Fruit fly (Drosophila melanogaster) whole organism, prepupa: ENCODE results near the gene CG34248.
A peak's percentile ranks its signal among the peaks of the same experiment; 100 is the strongest.

Source experiments
- Blimp-1 ChIP-seq: fragments of 200-800 bp; sonication (Bioruptor generic); optimal IDR thresholded peaks from 3 replicates; lab custom pipeline; 2017; ENCODE audit warnings: missing biosample characterization, missing genetic modification characterization, mild to moderate bottlenecking, moderate library complexity, missing genetic modification reagents
- CG10631 ChIP-seq: fragments of 200-800 bp; sonication (Bioruptor generic); optimal IDR thresholded peaks from 2 replicates; lab custom pipeline; 2016; ENCODE audit warnings: missing biosample characterization, missing genetic modification characterization
- CG10669 ChIP-seq: fragments of 200-800 bp; sonication (Bioruptor generic); optimal IDR thresholded peaks from 3 replicates; lab custom pipeline; 2018; ENCODE audit warnings: missing biosample characterization, mild to moderate bottlenecking, missing genetic modification characterization, moderate library complexity
- CG11294 ChIP-seq: fragments of 200-800 bp; sonication (Bioruptor generic); IDR thresholded peaks from 2 replicates; pipeline ENCODE4 v1.3.6; 2022; ENCODE audit warnings: missing biosample characterization, missing genetic modification characterization
- CG11762 ChIP-seq: fragments of 200-800 bp; sonication (Bioruptor generic); optimal IDR thresholded peaks from 3 replicates; lab custom pipeline; 2016; ENCODE audit warnings: missing biosample characterization, missing genetic modification characterization; ENCODE audit not compliant: insufficient read depth
- CG16779 ChIP-seq: fragments of 200-800 bp; sonication (Bioruptor generic); optimal IDR thresholded peaks from 3 replicates; lab custom pipeline; 2017; ENCODE audit warnings: missing biosample characterization, mild to moderate bottlenecking, missing genetic modification characterization
- CG3032 ChIP-seq: fragments of 200-800 bp; optimal IDR thresholded peaks from 2 replicates; lab custom pipeline; 2019; ENCODE audit warnings: missing biosample characterization, mild to moderate bottlenecking, missing genetic modification characterization, moderate library complexity
- CG32006 ChIP-seq: fragments of 200-800 bp; sonication (Bioruptor generic); optimal IDR thresholded peaks from 3 replicates; lab custom pipeline; 2017; ENCODE audit warnings: missing biosample characterization, mild to moderate bottlenecking, missing genetic modification characterization
- CG4318 ChIP-seq: fragments of 200-800 bp; sonication (Bioruptor generic); optimal IDR thresholded peaks from 3 replicates; lab custom pipeline; 2017; ENCODE audit warnings: missing biosample characterization, mild to moderate bottlenecking, missing genetic modification characterization
- CG6163 ChIP-seq: fragments of 200-800 bp; sonication (Bioruptor generic); IDR thresholded peaks from 3 replicates; pipeline ENCODE4 v1.3.6; 2022; ENCODE audit warnings: missing biosample characterization, missing genetic modification characterization
- CG6276 ChIP-seq: fragments of 200-800 bp; sonication (Bioruptor generic); optimal IDR thresholded peaks from 2 replicates; lab custom pipeline; 2017; ENCODE audit warnings: missing biosample characterization, mild to moderate bottlenecking, missing genetic modification characterization
- CG6808 ChIP-seq: fragments of 200-800 bp; sonication (Bioruptor generic); optimal IDR thresholded peaks from 3 replicates; lab custom pipeline; 2017; ENCODE audit warnings: missing biosample characterization, missing genetic modification characterization, mild to moderate bottlenecking, moderate library complexity, missing genetic modification reagents
- CG6854 ChIP-seq: fragments of 200-800 bp; sonication (Bioruptor generic); optimal IDR thresholded peaks from 2 replicates; lab custom pipeline; 2017; ENCODE audit warnings: missing biosample characterization, mild to moderate bottlenecking, missing genetic modification characterization
- CG7368 ChIP-seq: fragments of 200-800 bp; sonication (Bioruptor generic); optimal IDR thresholded peaks from 3 replicates; lab custom pipeline; 2016; ENCODE audit warnings: missing biosample characterization, missing genetic modification characterization
- CG8119 ChIP-seq: fragments of 200-800 bp; sonication (Bioruptor generic); IDR thresholded peaks from 3 replicates; pipeline ENCODE4 v1.3.6; 2022; ENCODE audit warnings: missing biosample characterization, missing genetic modification characterization
- CG8632 ChIP-seq: fragments of 200-800 bp; sonication (Bioruptor generic); optimal IDR thresholded peaks from 3 replicates; lab custom pipeline; 2016; ENCODE audit warnings: missing biosample characterization, missing genetic modification characterization
- Eip78C ChIP-seq: fragments of 200-800 bp; sonication (Bioruptor generic); peaks from one replicate; lab custom pipeline; 2016; ENCODE audit warnings: missing biosample characterization, missing genetic modification characterization
- Ets96B ChIP-seq: fragments of 200-800 bp; optimal IDR thresholded peaks from 2 replicates; lab custom pipeline; 2019; ENCODE audit warnings: missing biosample characterization, mild to moderate bottlenecking, missing genetic modification characterization, moderate library complexity
- Hr4 ChIP-seq: fragments of 200-800 bp; sonication (Bioruptor generic); optimal IDR thresholded peaks from 3 replicates; lab custom pipeline; 2016; ENCODE audit warnings: missing biosample characterization, missing genetic modification characterization
- Lpt ChIP-seq: fragments of 200-800 bp; sonication (Bioruptor generic); optimal IDR thresholded peaks from 3 replicates; lab custom pipeline; 2016; ENCODE audit warnings: missing biosample characterization, missing genetic modification characterization
- OdsH ChIP-seq: fragments of 200-800 bp; sonication (Bioruptor generic); optimal IDR thresholded peaks from 3 replicates; lab custom pipeline; 2016; ENCODE audit warnings: missing biosample characterization, missing genetic modification characterization
- Smox ChIP-seq: fragments of 200-800 bp; sonication (Bioruptor generic); optimal IDR thresholded peaks from 3 replicates; lab custom pipeline; 2016; ENCODE audit warnings: missing biosample characterization, missing genetic modification characterization
- Sox14 ChIP-seq: fragments of 200-800 bp; sonication (Bioruptor generic); optimal IDR thresholded peaks from 3 replicates; lab custom pipeline; 2016; ENCODE audit warnings: missing biosample characterization, missing genetic modification characterization
- Sox15 ChIP-seq: fragments of 200-800 bp; sonication (Bioruptor generic); optimal IDR thresholded peaks from 3 replicates; lab custom pipeline; 2016; ENCODE audit warnings: missing biosample characterization, missing genetic modification characterization
- acj6 ChIP-seq: fragments of 200-800 bp; sonication (Bioruptor generic); optimal IDR thresholded peaks from 3 replicates; lab custom pipeline; 2016; ENCODE audit warnings: missing biosample characterization, missing genetic modification characterization
- dac ChIP-seq: fragments of 200-800 bp; sonication (Bioruptor generic); optimal IDR thresholded peaks from 2 replicates; lab custom pipeline; 2017; ENCODE audit warnings: missing biosample characterization, mild to moderate bottlenecking, missing genetic modification characterization
- fd59A ChIP-seq: fragments of 200-800 bp; sonication (Bioruptor generic); optimal IDR thresholded peaks from 2 replicates; lab custom pipeline; 2017; ENCODE audit warnings: missing biosample characterization, mild to moderate bottlenecking, missing genetic modification characterization, missing genetic modification reagents
- fd85E ChIP-seq: fragments of 200-800 bp; sonication (Bioruptor generic); optimal IDR thresholded peaks from 3 replicates; lab custom pipeline; 2016; ENCODE audit warnings: missing biosample characterization, missing genetic modification characterization
- fkh ChIP-seq: fragments of 200-800 bp; sonication (Bioruptor generic); optimal IDR thresholded peaks from 3 replicates; lab custom pipeline; 2017; ENCODE audit warnings: missing biosample characterization, mild to moderate bottlenecking, missing genetic modification characterization, moderate library complexity
- lz ChIP-seq: fragments of 200-800 bp; sonication (Bioruptor generic); optimal IDR thresholded peaks from 3 replicates; lab custom pipeline; 2016; ENCODE audit warnings: missing biosample characterization, missing genetic modification characterization
- pdm3 ChIP-seq: fragments of 200-800 bp; sonication (Bioruptor generic); optimal IDR thresholded peaks from 3 replicates; lab custom pipeline; 2016; ENCODE audit warnings: missing biosample characterization, missing genetic modification characterization
- salr ChIP-seq, 2 experiments: fragments of 200-800 bp; sonication (Bioruptor generic); optimal IDR thresholded peaks; 3 replicates each; lab custom pipeline; 2016 to 2018; ENCODE audit warnings: missing biosample characterization in 2 of 2, missing genetic modification characterization in 2 of 2, mild to moderate bottlenecking in 1 of 2
- spab ChIP-seq: fragments of 200-800 bp; sonication (Bioruptor generic); optimal IDR thresholded peaks from 2 replicates; lab custom pipeline; 2017; ENCODE audit warnings: missing biosample characterization, mild to moderate bottlenecking, missing genetic modification characterization, missing genetic modification reagents
- svp ChIP-seq: fragments of 200-800 bp; sonication (Bioruptor generic); peaks from one replicate; lab custom pipeline; 2016; ENCODE audit warnings: missing biosample characterization, missing genetic modification characterization
- topi ChIP-seq: fragments of 200-800 bp; sonication (Bioruptor generic); optimal IDR thresholded peaks from 3 replicates; lab custom pipeline; 2016; ENCODE audit warnings: missing biosample characterization, missing genetic modification characterization

The CG34248 gene

DNA sequence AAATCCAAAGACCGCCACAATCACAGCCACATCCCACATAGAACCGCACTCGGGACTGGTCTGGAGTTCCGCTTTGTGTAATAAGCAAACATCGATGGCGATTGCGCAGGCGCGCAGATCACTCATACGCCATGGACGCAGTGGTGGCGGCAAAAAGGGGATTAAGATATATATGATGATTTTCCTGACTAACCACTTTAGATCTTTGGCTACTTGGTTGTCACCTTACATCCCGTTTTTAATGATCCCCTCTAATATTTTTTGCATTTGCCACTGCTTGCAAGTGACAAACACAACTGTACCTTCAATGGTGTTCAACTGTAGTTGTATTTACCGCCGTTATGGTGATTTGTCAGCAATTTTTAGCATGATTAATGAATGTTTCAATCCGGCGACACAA is 39.3 kb upstream of the CG34248 start (continued):
- TF ChIP-seq Eip78C (peak; percentile 74), Ets96B (tag; lab: Kevin White, UChicago) (no peak), salr (GFP tag; optimal IDR thresholded peaks at IDR 0.05; lab: Kevin White, UChicago) (peak in 1 of 2 experiments; percentile 44), CG11762 (GFP tag; lab: Kevin White, UChicago) (peak; percentile 8), CG10669 (GFP tag; lab: Kevin White, UChicago) (no peak), Hr4 (GFP tag; lab: Kevin White, UChicago) (peak; percentile 77), lz (GFP tag; lab: Kevin White, UChicago) (peak; percentile 52), Smox (GFP tag; lab: Kevin White, UChicago) (no peak), acj6 (peak; percentile 21), CG7368 (GFP tag; lab: Kevin White, UChicago) (peak; percentile 16), pdm3 (GFP tag; lab: Kevin White, UChicago) (peak; percentile 36), CG10631 (peak; percentile 59), OdsH (GFP tag; lab: Kevin White, UChicago) (peak; percentile 51), CG6808 (no peak), CG6163 (GFP tag; lab: Robert Waterston, UW) (peak; percentile 72; the same call in 2 of the 3 replicates), fkh (GFP tag; lab: Kevin White, UChicago) (no peak), CG4318 (GFP tag; lab: Kevin White, UChicago) (peak; percentile 47), dac (GFP tag; lab: Kevin White, UChicago) (peak; percentile 83)
- TF ChIP-seq, all 60 proteins: peak for 28

DNA sequence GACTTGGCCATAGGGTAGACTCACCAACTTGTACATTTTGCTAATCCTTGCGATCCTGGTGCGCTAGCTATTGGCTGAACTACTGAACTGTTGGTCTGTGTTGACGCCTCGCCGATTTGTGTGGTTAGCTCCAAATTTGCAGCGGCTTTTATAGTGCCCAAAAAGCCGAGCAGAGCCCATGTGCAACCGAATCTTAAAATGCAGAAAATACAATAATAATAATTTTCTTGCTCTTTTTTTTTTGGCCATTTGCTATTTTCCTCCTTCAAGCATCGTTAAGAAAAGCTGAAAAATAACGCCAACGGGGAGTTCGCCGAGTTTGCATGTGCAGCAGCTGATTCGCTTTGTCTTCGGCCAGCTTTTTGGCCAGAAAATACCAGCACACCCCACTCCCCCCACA is 37.7 kb upstream of the CG34248 start, which contains the start of gene CG13042:
Gene CG13042 (minus strand): TSS at position 101 of the 400 bp plus-strand sequence.
- no peak for TF ChIP-seq CG11762 (GFP tag; lab: Kevin White, UChicago)
- TF ChIP-seq OdsH (GFP tag; lab: Kevin White, UChicago), result no peak
- no peak for TF ChIP-seq Sox15
- TF ChIP-seq CG16779 (tag; lab: Kevin White, UChicago), result no peak
- no peak for TF ChIP-seq CG10631
- TF ChIP-seq CG8119 (GFP tag; lab: Robert Waterston, UW), result no peak
- no peak for TF ChIP-seq CG8632 (GFP tag; lab: Kevin White, UChicago)
- TF ChIP-seq Sox14, result no peak
- TF ChIP-seq CG6854 (GFP tag; lab: Kevin White, UChicago), result no peak
- no peak for TF ChIP-seq Lpt (GFP tag; lab: Kevin White, UChicago)
- no peak for TF ChIP-seq fd85E (GFP tag; lab: Kevin White, UChicago)

DNA sequence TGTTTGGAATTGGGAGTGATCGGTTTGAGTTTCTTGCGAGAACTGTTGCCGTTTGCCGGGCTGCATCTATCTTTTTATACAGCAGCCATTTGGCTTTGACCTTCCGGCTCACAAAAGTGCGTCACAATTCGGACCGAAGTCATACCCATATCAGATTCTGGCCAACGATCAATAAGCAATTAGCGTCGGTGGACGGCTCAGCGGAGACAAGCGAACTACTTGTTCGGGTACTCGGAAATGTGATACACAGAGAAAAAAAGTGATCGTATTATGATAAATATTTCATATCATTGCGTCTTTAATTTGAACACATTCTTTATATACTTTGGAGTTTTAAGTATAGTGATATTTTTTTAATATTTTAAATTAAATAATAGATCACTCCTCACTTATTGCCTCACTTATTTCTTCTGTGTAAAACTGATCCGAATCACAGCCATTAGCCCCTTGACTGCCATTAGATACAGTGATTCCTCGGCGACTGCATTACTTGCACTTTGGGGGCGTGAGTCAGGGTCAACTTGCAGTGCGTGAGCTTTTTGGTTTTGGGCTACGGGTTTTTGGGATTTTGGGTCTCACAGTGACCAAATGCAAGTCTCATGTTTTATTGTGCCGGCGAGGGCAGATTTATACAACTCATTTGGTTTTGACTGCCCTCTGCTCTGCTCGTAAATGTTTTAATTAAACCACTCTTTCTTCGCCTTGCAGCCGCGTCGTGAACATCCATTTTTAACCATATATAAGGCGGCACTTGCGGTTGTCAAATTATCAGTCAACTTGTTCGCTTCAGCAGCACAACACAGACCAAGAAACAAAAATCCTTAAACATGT is 35.3 kb upstream of the CG34248 start, which contains the start of the genes CG13043 and CG13063:
Gene CG13043 (minus strand): TSS at position 51 of the 831 bp plus-strand sequence.
Gene CG13063 (plus strand): TSS at position 781 of the 831 bp plus-strand sequence.
- peak; percentile 30 for TF ChIP-seq svp (GFP tag; lab: Kevin White, UChicago)
- no peak for TF ChIP-seq CG8632 (GFP tag; lab: Kevin White, UChicago)
- no peak for TF ChIP-seq CG6276 (GFP tag; lab: Kevin White, UChicago)
- TF ChIP-seq Blimp-1 (GFP tag; lab: Kevin White, UChicago), result no peak
- TF ChIP-seq, all 60 proteins: peak for 1

DNA sequence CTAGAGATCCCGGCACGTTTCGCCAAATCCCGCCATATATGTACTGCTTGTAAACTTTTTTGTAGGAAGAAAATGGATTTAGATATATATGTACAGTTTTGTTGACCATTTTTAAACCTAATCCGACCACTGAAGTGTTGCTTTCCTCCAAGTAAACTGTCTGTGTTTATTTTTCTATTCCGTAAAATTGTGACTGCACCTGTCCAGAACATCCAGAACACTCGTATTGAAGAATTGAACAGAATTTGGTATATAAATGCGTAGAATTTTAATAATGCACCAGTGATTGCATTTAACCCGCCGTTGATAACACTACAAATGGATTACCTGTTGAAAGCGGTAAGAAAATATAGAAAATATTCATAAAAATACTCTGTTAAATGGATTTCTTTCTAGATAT is 33.3 kb upstream of the CG34248 start, which contains the start of gene CG43249:
Gene CG43249 (plus strand): TSS at position 301 of the 400 bp plus-strand sequence.
- TF ChIP-seq fd85E (GFP tag; lab: Kevin White, UChicago), result no peak
- TF ChIP-seq topi, result no peak

DNA sequence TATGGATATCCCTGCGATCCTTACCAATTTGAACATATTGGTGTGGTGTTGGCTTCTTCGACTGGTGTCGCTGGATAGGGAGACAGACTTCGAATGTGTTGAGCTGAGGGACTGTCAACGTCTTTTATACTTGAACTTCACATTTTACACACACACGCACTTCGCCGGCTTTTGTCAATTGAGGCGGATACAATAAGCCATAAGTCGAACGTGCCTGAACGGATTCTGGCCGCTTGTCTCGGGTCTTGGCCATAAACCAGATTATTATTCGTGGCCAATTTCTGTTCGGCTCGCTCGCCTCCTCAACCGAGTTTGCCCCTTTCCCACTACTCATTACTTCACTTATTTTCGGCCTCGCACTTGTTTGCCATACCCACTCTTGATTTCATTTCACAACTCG is 32.4 kb upstream of the CG34248 start, which contains the start of gene CG13044:
Gene CG13044 (minus strand): TSS at position 101 of the 400 bp plus-strand sequence.
- TF ChIP-seq Hr4 (GFP tag; lab: Kevin White, UChicago), result no peak
- peak; percentile 41 for TF ChIP-seq Blimp-1 (GFP tag; lab: Kevin White, UChicago)
- TF ChIP-seq fd59A (GFP tag; lab: Kevin White, UChicago), result no peak
- TF ChIP-seq CG6163 (GFP tag; lab: Robert Waterston, UW), result no peak
- TF ChIP-seq CG3032 (tag; lab: Kevin White, UChicago), result no peak
- TF ChIP-seq CG32006 (GFP tag; lab: Kevin White, UChicago), result no peak
- no peak for TF ChIP-seq spab (GFP tag; lab: Kevin White, UChicago)
- TF ChIP-seq CG11294, result no peak
